Worm (Caenorhabditis elegans): ENCODE data around the gene pcca-1.

The pcca-1 gene

ce11 chrX:7627351-7627750, 33.4 kb downstream of the pcca-1 start, which contains the start of gene nlp-61:
nlp-61 (plus strand) TSS chrX:7627651.
- TF ChIP-seq athp-1 (tag; optimal IDR thresholded peaks at IDR 0.05) (no peak), T26A5.8 (tag; optimal IDR thresholded peaks at IDR 0.05) (no peak), nfya-1 (tag; optimal IDR thresholded peaks at IDR 0.05; ENCODE audit: borderline replicate concordance, insufficient read depth) (no peak), nfya-2 (GFP tag; IDR thresholded peaks at IDR 0.05) (0 out of 2 replicates have a peak, but pooled peaks have one; percentile 47), F33H1.4 (GFP tag; IDR thresholded peaks at IDR 0.05) (no peak), sptf-2 (GFP tag; optimal IDR thresholded peaks at IDR 0.05) (no peak), nhr-90 (tag; optimal IDR thresholded peaks at IDR 0.05) (no peak), lir-1 (GFP tag; conservative IDR thresholded peaks at IDR 0.05) (no peak), zim-3 (tag; optimal IDR thresholded peaks at IDR 0.05) (no peak)

- no peak for TF ChIP-seq die-1 (tag; optimal IDR thresholded peaks at IDR 0.05)
- TF ChIP-seq him-1 (tag; optimal IDR thresholded peaks at IDR 0.05) = no peak
- no peak for TF ChIP-seq attf-6 (GFP tag; IDR thresholded peaks at IDR 0.05)
- no peak for TF ChIP-seq Y79H2A.3 (GFP tag; conservative IDR thresholded peaks at IDR 0.05)
- no peak for TF ChIP-seq mxl-1 (tag; optimal IDR thresholded peaks at IDR 0.05)
- TF ChIP-seq pha-4 (tag; optimal IDR thresholded peaks at IDR 0.05) = no peak
- no peak for TF ChIP-seq madf-3 (GFP tag; IDR thresholded peaks at IDR 0.05)
- TF ChIP-seq hmg-20 (GFP tag; IDR thresholded peaks at IDR 0.05) = no peak
- no peak for TF ChIP-seq B0019.2 (GFP tag; conservative IDR thresholded peaks at IDR 0.05)
- TF ChIP-seq C06A6.2 (GFP tag; conservative IDR thresholded peaks at IDR 0.05) = no peak
- TF ChIP-seq mes-4 (tag; optimal IDR thresholded peaks at IDR 0.05) = no peak
- TF ChIP-seq ceh-100 (GFP tag; IDR thresholded peaks at IDR 0.05) = no peak
These were observed 46.3 kb downstream of the pcca-1 start for ce11 chrX:7614466-7614865.

- no peak for TF ChIP-seq F37B4.10 (GFP tag; IDR thresholded peaks at IDR 0.05)
- TF ChIP-seq bed-1 (GFP tag; IDR thresholded peaks at IDR 0.05) = no peak
- peak; percentile 45; the same call in 1 of the 2 replicates for TF ChIP-seq zfh-2 (GFP tag; conservative IDR thresholded peaks at IDR 0.05)
These were observed 52.8 kb downstream of the pcca-1 start, which contains the start of gene twk-17 for ce11 chrX:7607982-7608381. twk-17 (minus strand) TSS chrX:7608082.
